Worm (Caenorhabditis elegans): ENCODE results near the gene set-16.

Gene set-16

ce11 chrIII:13607833-13608232, 35.9 kb upstream of the set-16 start, which contains the start of gene shpk-1 (continued):
- TF ChIP-seq snpc-1.3 (tag; optimal IDR thresholded peaks at IDR 0.05; ENCODE audit: insufficient read depth): no peak
- no peak for TF ChIP-seq chd-7 (tag; optimal IDR thresholded peaks at IDR 0.05)
- no peak for TF ChIP-seq F49E8.2 (tag; optimal IDR thresholded peaks at IDR 0.05; ENCODE audit: insufficient read depth)
- peak; percentile 32 for TF ChIP-seq tbp1 (GFP tag; optimal IDR thresholded peaks at IDR 0.05)

- no peak for TF ChIP-seq ceh-58 (GFP tag; IDR thresholded peaks at IDR 0.05)
- 0 out of 2 replicates have a peak, but pooled peaks have one; percentile 24 for TF ChIP-seq Y95B8A.8 (GFP tag; IDR thresholded peaks at IDR 0.05)
- peak; percentile 30 for TF ChIP-seq him-1 (tag; optimal IDR thresholded peaks at IDR 0.05)
Observed at ce11 chrIII:13614206-13614605, 29.5 kb upstream of the set-16 start.

ce11 chrIII:13614751-13615150, 29.0 kb upstream of the set-16 start:
- TF ChIP-seq lsl-1 (GFP tag; optimal IDR thresholded peaks at IDR 0.05): no peak
- TF ChIP-seq mcd-1 (GFP tag; IDR thresholded peaks at IDR 0.05): 0 out of 2 replicates have a peak, but pooled peaks have one; percentile 11
- peak; percentile 58; the same call in 1 of the 2 replicates for TF ChIP-seq egrh-3 (GFP tag; IDR thresholded peaks at IDR 0.05)
- no peak for TF ChIP-seq K11D2.4 (GFP tag; IDR thresholded peaks at IDR 0.05)
- no peak for TF ChIP-seq lsy-27 (tag; optimal IDR thresholded peaks at IDR 0.05; ENCODE audit: borderline replicate concordance, insufficient read depth)
- TF ChIP-seq zfh-2 (GFP tag; conservative IDR thresholded peaks at IDR 0.05): peak; percentile 48; the same call in 1 of the 2 replicates
- TF ChIP-seq Y53G8AR.9 (GFP tag; conservative IDR thresholded peaks at IDR 0.05): no peak
- TF ChIP-seq rpc-1 (optimal IDR thresholded peaks at IDR 0.05): no peak
- no peak for TF ChIP-seq rpc-1 (tag; optimal IDR thresholded peaks at IDR 0.05)
- TF ChIP-seq sdz-38 (tag; optimal IDR thresholded peaks at IDR 0.05): no peak
- TF ChIP-seq chd-7 (tag; optimal IDR thresholded peaks at IDR 0.05): no peak

- peak; percentile 82 for TF ChIP-seq egrh-3 (GFP tag; IDR thresholded peaks at IDR 0.05)
- TF ChIP-seq lin-26 (GFP tag; IDR thresholded peaks at IDR 0.05): 0 out of 2 replicates have a peak, but pooled peaks have one; percentile 42
- peak; percentile 43 for TF ChIP-seq fkh-3 (tag; optimal IDR thresholded peaks at IDR 0.05)
- TF ChIP-seq zfh-2 (GFP tag; conservative IDR thresholded peaks at IDR 0.05): peak; percentile 94
- peak; percentile 36; the same call in 1 of the 2 replicates for TF ChIP-seq dox-1 (GFP tag; IDR thresholded peaks at IDR 0.05)
- TF ChIP-seq atf-7 (tag; optimal IDR thresholded peaks at IDR 0.05): no peak
- 0 out of 2 replicates have a peak, but pooled peaks have one; percentile 19 for TF ChIP-seq mcd-1 (GFP tag; IDR thresholded peaks at IDR 0.05)
- TF ChIP-seq K11D2.4 (GFP tag; IDR thresholded peaks at IDR 0.05): no peak
Observed at ce11 chrIII:13615530-13615929, 28.2 kb upstream of the set-16 start.

ce11 chrIII:13616793-13617192, 26.9 kb upstream of the set-16 start, which contains the start of gene T12D8.9:
Gene T12D8.9, plus strand, starts transcription at chrIII:13617104.
- TF ChIP-seq Y67H2A.10 (GFP tag; conservative IDR thresholded peaks at IDR 0.05): no peak
- no peak for TF ChIP-seq pha-4 (tag; optimal IDR thresholded peaks at IDR 0.05)
- no peak for TF ChIP-seq lin-40 (tag; optimal IDR thresholded peaks at IDR 0.05)
- no peak for TF ChIP-seq C17E4.6 (GFP tag; IDR thresholded peaks at IDR 0.05)
- no peak for TF ChIP-seq ceh-79 (tag; optimal IDR thresholded peaks at IDR 0.05)
- no peak for TF ChIP-seq attf-5 (GFP tag; optimal IDR thresholded peaks at IDR 0.05)
- no peak for TF ChIP-seq die-1 (tag; optimal IDR thresholded peaks at IDR 0.05)
- no peak for TF ChIP-seq B0035.1 (tag; optimal IDR thresholded peaks at IDR 0.05)
- TF ChIP-seq pbrm-1 (GFP tag; IDR thresholded peaks at IDR 0.05): no peak

DNA sequence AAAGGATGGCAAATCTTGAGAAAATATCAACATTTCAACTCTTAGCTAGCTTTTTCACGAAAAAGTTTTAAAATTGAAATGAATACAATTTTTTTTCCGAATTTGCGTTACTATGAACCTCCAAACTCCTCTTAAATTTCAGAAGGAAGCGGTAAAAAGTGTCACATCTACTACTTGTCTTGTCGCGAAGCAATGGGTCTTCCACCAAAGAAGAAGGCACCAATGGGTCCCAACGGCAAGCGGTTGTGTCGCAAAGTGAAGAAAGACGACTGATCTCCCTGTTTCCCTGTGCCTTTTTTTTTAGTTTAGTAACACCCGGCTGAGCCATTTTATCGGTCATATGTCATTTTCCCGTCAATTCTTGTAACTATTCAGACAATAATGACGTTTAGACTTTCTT, 22.7 kb upstream of the set-16 start:
- no peak for TF ChIP-seq bed-1 (GFP tag; IDR thresholded peaks at IDR 0.05)
- TF ChIP-seq nfya-1 (tag; optimal IDR thresholded peaks at IDR 0.05; ENCODE audit: borderline replicate concordance, insufficient read depth): no peak
- no peak for TF ChIP-seq let-607 (tag; optimal IDR thresholded peaks at IDR 0.05)
- TF ChIP-seq madf-3 (GFP tag; IDR thresholded peaks at IDR 0.05): no peak
- no peak for TF ChIP-seq lsl-1 (GFP tag; optimal IDR thresholded peaks at IDR 0.05)
- TF ChIP-seq T07F8.4 (tag; optimal IDR thresholded peaks at IDR 0.05): no peak
- TF ChIP-seq ccch-3 (GFP tag; optimal IDR thresholded peaks at IDR 0.05): no peak
- no peak for TF ChIP-seq F22D6.2 (tag; optimal IDR thresholded peaks at IDR 0.05)
- TF ChIP-seq efl-1 (GFP tag; optimal IDR thresholded peaks at IDR 0.05): no peak
- TF ChIP-seq hmg-1.2 (GFP tag; IDR thresholded peaks at IDR 0.05): no peak
- no peak for TF ChIP-seq hrde-1 (tag; optimal IDR thresholded peaks at IDR 0.05; ENCODE audit: borderline replicate concordance)

Data from whole organism, young adult.